Fruit fly (Drosophila melanogaster) whole organism, wandering third instar larva: ENCODE data around the gene Hipk.

ENCODE experiments used
- Abd-B ChIP-seq: fragments of >200 bp; optimal IDR thresholded peaks from 2 replicates; lab custom pipeline; 2017; ENCODE audit warnings: missing biosample characterization, missing genetic modification characterization
- CG32264 ChIP-seq: fragments of 200-800 bp; sonication (Bioruptor generic); optimal IDR thresholded peaks from 2 replicates; lab custom pipeline; 2016; ENCODE audit warnings: missing biosample characterization, missing genetic modification characterization
- CG9705 ChIP-seq: fragments of 200-800 bp; sonication (Bioruptor generic); optimal IDR thresholded peaks from 2 replicates; lab custom pipeline; 2018; ENCODE audit warnings: missing biosample characterization, mild to moderate bottlenecking, missing genetic modification characterization
- CrebA ChIP-seq: fragments of 200-800 bp; sonication (Bioruptor generic); optimal IDR thresholded peaks from 2 replicates; lab custom pipeline; 2016; ENCODE audit warnings: missing biosample characterization, mild to moderate bottlenecking, missing genetic modification characterization, borderline replicate concordance
- Dfd ChIP-seq: fragments of >200 bp; optimal IDR thresholded peaks from 2 replicates; lab custom pipeline; 2017; ENCODE audit warnings: missing biosample characterization, missing genetic modification characterization
- Dif ChIP-seq: fragments of 200-275, 200-300 bp; sonication (Bioruptor generic); optimal IDR thresholded peaks from 2 replicates; lab custom pipeline; 2018; ENCODE audit warnings: missing biosample characterization, missing genetic modification characterization; ENCODE audit not compliant: partially characterized antibody
- GATAd ChIP-seq: sonication (Bioruptor generic); optimal IDR thresholded peaks from 2 replicates; lab custom pipeline; 2016; ENCODE audit warnings: missing biosample characterization, missing genetic modification characterization
- HLH106 ChIP-seq: fragments of 200-800 bp; optimal IDR thresholded peaks from 3 replicates; lab custom pipeline; 2019; ENCODE audit warnings: missing biosample characterization, mild to moderate bottlenecking, missing genetic modification characterization, moderate library complexity
- Hnf4 ChIP-seq: fragments of 200-800 bp; sonication (Bioruptor generic); optimal IDR thresholded peaks from 2 replicates; lab custom pipeline; 2016; ENCODE audit warnings: missing biosample characterization, mild to moderate bottlenecking, missing genetic modification characterization
- Hr78 ChIP-seq: fragments of >200 bp; optimal IDR thresholded peaks from 2 replicates; lab custom pipeline; 2017; ENCODE audit warnings: missing biosample characterization, missing genetic modification characterization
- Hr83 ChIP-seq: fragments of 200-300 bp; sonication (Bioruptor generic); optimal IDR thresholded peaks from 2 replicates; lab custom pipeline; 2016; ENCODE audit warnings: missing biosample characterization, mild to moderate bottlenecking, missing genetic modification characterization, moderate library complexity; ENCODE audit not compliant: poor library complexity, severe bottlenecking
- Jra ChIP-seq: sonication (Bioruptor generic); optimal IDR thresholded peaks from 2 replicates; lab custom pipeline; 2016; ENCODE audit warnings: missing biosample characterization, missing genetic modification characterization
- Mio ChIP-seq: sonication (Bioruptor generic); optimal IDR thresholded peaks from 2 replicates; lab custom pipeline; 2016; ENCODE audit warnings: missing biosample characterization, missing genetic modification characterization
- Myc ChIP-seq: fragments of >200 bp; optimal IDR thresholded peaks from 2 replicates; lab custom pipeline; 2017
- N ChIP-seq: fragments of >200 bp; optimal IDR thresholded peaks from 2 replicates; lab custom pipeline; 2018; ENCODE audit warnings: missing biosample characterization, missing external identifiers, missing genetic modification characterization
- OdsH ChIP-seq: fragments of 200-800 bp; sonication (Bioruptor generic); optimal IDR thresholded peaks from 2 replicates; lab custom pipeline; 2016; ENCODE audit warnings: missing biosample characterization, mild to moderate bottlenecking, missing genetic modification characterization
- Rel ChIP-seq, 2 experiments: fragments of 200-800 bp; sonication (Bioruptor generic) in 1 of 2; optimal IDR thresholded peaks; 2 replicates in 1 of 2; 3 replicates in 1 of 2; lab custom pipeline; 2016 to 2019; ENCODE audit warnings: mild to moderate bottlenecking in 2 of 2, missing biosample characterization in 2 of 2, missing genetic modification characterization in 2 of 2, moderate library complexity in 1 of 2
- Sp1 ChIP-seq: fragments of 200-800 bp; sonication (Bioruptor generic); optimal IDR thresholded peaks from 3 replicates; lab custom pipeline; 2019; ENCODE audit warnings: missing biosample characterization, mild to moderate bottlenecking, missing genetic modification characterization, moderate library complexity
- Vsx2 ChIP-seq: fragments of 200-300, 225-300 bp; sonication (Bioruptor generic); optimal IDR thresholded peaks from 2 replicates; lab custom pipeline; 2018; ENCODE audit warnings: missing biosample characterization, missing genetic modification characterization; ENCODE audit not compliant: partially characterized antibody
- br ChIP-seq: fragments of 200-800 bp; sonication (Bioruptor generic); optimal IDR thresholded peaks from 2 replicates; lab custom pipeline; 2016; ENCODE audit warnings: missing biosample characterization, missing genetic modification characterization
- brk ChIP-seq: fragments of 200-800 bp; sonication (Bioruptor generic); optimal IDR thresholded peaks from 2 replicates; lab custom pipeline; 2016; ENCODE audit warnings: missing biosample characterization, mild to moderate bottlenecking, missing genetic modification characterization
- dl ChIP-seq, 2 experiments: fragments of 175-275, 200-275 bp in 1 of 2; fragments of 200-275 bp in 1 of 2; sonication (Bioruptor generic); optimal IDR thresholded peaks; lab custom pipeline; 2018; ENCODE audit warnings: mild to moderate bottlenecking in 2 of 2, missing biosample characterization in 2 of 2, missing genetic modification characterization in 2 of 2, moderate library complexity in 2 of 2; ENCODE audit not compliant: partially characterized antibody in 2 of 2, insufficient read depth in 1 of 2
- dmrt93B ChIP-seq: fragments of 200-800 bp; sonication (Bioruptor generic); optimal IDR thresholded peaks from 2 replicates; lab custom pipeline; 2018; ENCODE audit warnings: missing biosample characterization, mild to moderate bottlenecking, missing genetic modification characterization
- dsf ChIP-seq: sonication (Bioruptor generic); optimal IDR thresholded peaks from 2 replicates; lab custom pipeline; 2016; ENCODE audit warnings: missing biosample characterization, missing genetic modification characterization, borderline replicate concordance
- ey ChIP-seq: fragments of 200-800 bp; sonication (Bioruptor generic); optimal IDR thresholded peaks from 2 replicates; lab custom pipeline; 2016; ENCODE audit warnings: missing biosample characterization, missing genetic modification characterization
- foxo ChIP-seq, 2 experiments: fragments of 200-800 bp; sonication (Bioruptor generic); optimal IDR thresholded peaks; 2 replicates in 1 of 2; 3 replicates in 1 of 2; lab custom pipeline; 2016 to 2017; ENCODE audit warnings: missing biosample characterization in 2 of 2, missing genetic modification characterization in 2 of 2
- fru ChIP-seq: fragments of 200-800 bp; sonication (Bioruptor generic); optimal IDR thresholded peaks from 3 replicates; lab custom pipeline; 2016; ENCODE audit warnings: missing biosample characterization, mild to moderate bottlenecking, missing genetic modification characterization
- h ChIP-seq: fragments of 200-800 bp; sonication (Bioruptor generic); optimal IDR thresholded peaks from 3 replicates; lab custom pipeline; 2016; ENCODE audit warnings: missing biosample characterization, mild to moderate bottlenecking, missing genetic modification characterization
- jim ChIP-seq: fragments of 175-275, 200-325 bp; sonication (Bioruptor generic); optimal IDR thresholded peaks from 2 replicates; lab custom pipeline; 2016; ENCODE audit warnings: missing biosample characterization, mild to moderate bottlenecking, missing genetic modification characterization
- lola ChIP-seq: fragments of >200 bp; optimal IDR thresholded peaks from 2 replicates; lab custom pipeline; 2017; ENCODE audit warnings: missing biosample characterization, missing genetic modification characterization
- pan ChIP-seq: fragments of >200 bp; optimal IDR thresholded peaks from 2 replicates; lab custom pipeline; 2017
- psq ChIP-seq: fragments of 200-800 bp; sonication (Bioruptor generic); optimal IDR thresholded peaks from 3 replicates; lab custom pipeline; 2017; ENCODE audit warnings: missing biosample characterization, mild to moderate bottlenecking, missing genetic modification characterization, moderate library complexity
- rgr ChIP-seq: fragments of 200-800 bp; sonication (Bioruptor generic); optimal IDR thresholded peaks from 3 replicates; lab custom pipeline; 2016; ENCODE audit warnings: missing biosample characterization, mild to moderate bottlenecking, missing genetic modification characterization
- sage ChIP-seq: fragments of 200-800 bp; sonication (Bioruptor generic); optimal IDR thresholded peaks from 2 replicates; lab custom pipeline; 2016; ENCODE audit warnings: missing biosample characterization, mild to moderate bottlenecking, missing genetic modification characterization
- sv ChIP-seq: fragments of 200-800 bp; sonication (Bioruptor generic); optimal IDR thresholded peaks from 3 replicates; lab custom pipeline; 2016; ENCODE audit warnings: missing biosample characterization, missing genetic modification characterization
- tai ChIP-seq: sonication (Bioruptor generic); optimal IDR thresholded peaks from 2 replicates; lab custom pipeline; 2016; ENCODE audit warnings: missing biosample characterization, missing genetic modification characterization
- usp ChIP-seq: fragments of >200 bp; optimal IDR thresholded peaks from 2 replicates; lab custom pipeline; 2017; ENCODE audit warnings: missing biosample characterization, missing genetic modification characterization
- woc ChIP-seq: sonication (Bioruptor generic); optimal IDR thresholded peaks from 2 replicates; lab custom pipeline; 2016; ENCODE audit warnings: missing biosample characterization, mild to moderate bottlenecking, missing genetic modification characterization

Gene Hipk

dm6 chr3L:627819-628601, 85.2 kb downstream of the Hipk start:
- TF ChIP-seq Myc (lab: Kevin White, UChicago) (no peak), jim (GFP tag; lab: Kevin White, UChicago) (no peak), Vsx2 (GFP tag; lab: Kevin White, UChicago) (no peak), h (peak; percentile 37), sage (no peak), usp (GFP tag; lab: Kevin White, UChicago) (no peak), ey (GFP tag; lab: Kevin White, UChicago) (no peak), N (peak; percentile 85), rgr (GFP tag; lab: Kevin White, UChicago) (peak; percentile 31), sv (peak; percentile 6), HLH106 (tag; lab: Kevin White, UChicago) (peak; percentile 28), Rel (GFP tag; optimal IDR thresholded peaks at IDR 0.05; lab: Kevin White, UChicago) (peak; percentile 61), Rel (tag; optimal IDR thresholded peaks at IDR 0.05; lab: Kevin White, UChicago) (peak; percentile 94), CG32264 (GFP tag; lab: Kevin White, UChicago) (no peak), Sp1 (GFP tag; lab: Kevin White, UChicago) (peak; percentile 31), Dif (GFP tag; lab: Kevin White, UChicago) (peak; percentile 19), GATAd (GFP tag; lab: Kevin White, UChicago) (no peak), Hr83 (GFP tag; lab: Kevin White, UChicago) (peak; percentile 78), fru (GFP tag; lab: Kevin White, UChicago) (peak; percentile 57), Abd-B (GFP tag; lab: Kevin White, UChicago) (no peak), Hr78 (no peak), Dfd (GFP tag; lab: Kevin White, UChicago) (no peak), Mio (GFP tag; lab: Kevin White, UChicago) (no peak), pan (lab: Kevin White, UChicago) (no peak), foxo (GFP tag; optimal IDR thresholded peaks at IDR 0.05; lab: Kevin White, UChicago) (peak in 1 of 2 experiments; percentile 17), CrebA (GFP tag; lab: Kevin White, UChicago) (peak; percentile 81), Hnf4 (GFP tag; lab: Kevin White, UChicago) (peak; percentile 48), tai (GFP tag; lab: Kevin White, UChicago) (no peak), psq (GFP tag; lab: Kevin White, UChicago) (peak; percentile 67), OdsH (GFP tag; lab: Kevin White, UChicago) (peak; percentile 43), dsf (GFP tag; lab: Kevin White, UChicago) (no peak), CG9705 (GFP tag; lab: Kevin White, UChicago) (no peak), br (no peak), brk (GFP tag; lab: Kevin White, UChicago) (peak; percentile 62), dmrt93B (GFP tag; lab: Kevin White, UChicago) (peak; percentile 6), Jra (GFP tag; lab: Kevin White, UChicago) (no peak), lola (GFP tag; lab: Kevin White, UChicago) (no peak), dl (GFP tag; optimal IDR thresholded peaks at IDR 0.05; lab: Kevin White, UChicago; ENCODE audit: insufficient read depth in 1 of 2, partially characterized antibody in 2 of 2) (peak in 1 of 2 experiments; percentile 40), woc (GFP tag; lab: Kevin White, UChicago) (peak; percentile 41)

DNA sequence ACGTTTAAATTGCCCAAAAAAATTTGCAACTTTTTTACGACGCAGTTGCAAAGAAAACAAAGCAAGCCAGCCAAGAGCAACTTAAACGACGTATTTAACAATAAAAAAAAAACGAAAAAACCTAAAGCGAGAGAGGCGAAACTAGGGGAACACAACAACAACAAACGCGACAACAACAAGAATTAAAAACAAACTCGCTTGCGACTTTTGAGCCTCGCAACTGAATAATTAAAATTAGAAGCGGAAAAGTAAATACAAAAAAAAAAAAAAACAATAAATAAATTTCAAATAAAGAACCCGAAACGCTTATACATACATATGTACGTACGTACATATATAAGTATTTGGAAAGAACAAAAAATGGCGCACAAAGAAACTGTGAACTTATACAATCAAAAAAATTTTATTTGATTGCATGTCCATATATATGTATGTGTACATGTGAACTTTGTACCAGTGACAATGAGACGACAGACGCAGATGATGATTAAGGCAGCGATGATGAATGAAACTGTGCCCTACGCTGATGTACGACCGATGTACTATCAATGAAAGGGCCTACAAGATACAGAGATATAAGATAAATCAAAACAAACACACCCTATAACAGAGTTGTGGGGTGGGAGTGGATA, 85.9 kb downstream of the Hipk start:
- TF ChIP-seq Hr78 (no peak), br (no peak), rgr (GFP tag; lab: Kevin White, UChicago) (no peak), CG32264 (GFP tag; lab: Kevin White, UChicago) (no peak), Hnf4 (GFP tag; lab: Kevin White, UChicago) (peak; percentile 42), GATAd (GFP tag; lab: Kevin White, UChicago) (no peak), lola (GFP tag; lab: Kevin White, UChicago) (no peak)
